Fruit fly (Drosophila melanogaster) whole organism, pupa: ENCODE measurements around the gene Ubc6.
A peak's percentile ranks its signal among the peaks of the same experiment; 100 is the strongest.

Source experiments
- CG10348 ChIP-seq: fragments of 200-800 bp; sonication (Bioruptor generic); IDR thresholded peaks from 2 replicates; pipeline ENCODE4 v1.3.6; 2022; ENCODE audit warnings: missing biosample characterization, missing genetic modification characterization
- CG12605 ChIP-seq: fragments of 200-800 bp; sonication (Bioruptor generic); IDR thresholded peaks from 2 replicates; pipeline ENCODE4 v1.3.6; 2022; ENCODE audit warnings: missing biosample characterization, missing genetic modification characterization
- CG13204 ChIP-seq: fragments of 200-800 bp; sonication (Bioruptor generic); optimal IDR thresholded peaks from 2 replicates; lab custom pipeline; 2018; ENCODE audit warnings: missing biosample characterization, mild to moderate bottlenecking, missing genetic modification characterization, moderate library complexity
- CG14655 ChIP-seq: fragments of 200-800 bp; sonication (Bioruptor generic); optimal IDR thresholded peaks from 3 replicates; lab custom pipeline; 2017; ENCODE audit warnings: mild to moderate bottlenecking, missing biosample characterization, missing genetic modification reagents, missing genetic modification characterization
- CG15710 ChIP-seq: fragments of 200-800 bp; sonication (Bioruptor generic); optimal IDR thresholded peaks from 2 replicates; lab custom pipeline; 2018; ENCODE audit warnings: missing biosample characterization, mild to moderate bottlenecking, missing genetic modification characterization, moderate library complexity
- CG17806 ChIP-seq: fragments of 200-800 bp; sonication (Bioruptor generic); optimal IDR thresholded peaks from 2 replicates; lab custom pipeline; 2018; ENCODE audit warnings: missing biosample characterization, mild to moderate bottlenecking, missing genetic modification characterization, moderate library complexity
- CG32121 ChIP-seq: fragments of 200-800 bp; sonication (Bioruptor generic); IDR thresholded peaks from 2 replicates; pipeline ENCODE4 v1.3.6; 2022; ENCODE audit warnings: missing biosample characterization, missing genetic modification characterization
- CG34367 ChIP-seq: fragments of 200-800 bp; sonication (Bioruptor generic); optimal IDR thresholded peaks from 2 replicates; lab custom pipeline; 2018; ENCODE audit warnings: missing biosample characterization, mild to moderate bottlenecking, missing genetic modification characterization
- CG4496 ChIP-seq: fragments of 200-800 bp; sonication (Bioruptor generic); IDR thresholded peaks from 3 replicates; pipeline ENCODE4 v1.3.6; 2022; ENCODE audit warnings: missing biosample characterization, missing genetic modification characterization
- CG8159 ChIP-seq: fragments of 200-800 bp; sonication (Bioruptor generic); optimal IDR thresholded peaks from 3 replicates; lab custom pipeline; 2018; ENCODE audit warnings: missing biosample characterization, mild to moderate bottlenecking, missing genetic modification characterization, moderate library complexity
- CG8301 ChIP-seq: fragments of 200-800 bp; sonication (Bioruptor generic); optimal IDR thresholded peaks from 2 replicates; lab custom pipeline; 2018; ENCODE audit warnings: missing biosample characterization, mild to moderate bottlenecking, missing genetic modification characterization
- CG9948 ChIP-seq: fragments of 200-800 bp; sonication (Bioruptor generic); optimal IDR thresholded peaks from 2 replicates; lab custom pipeline; 2018; ENCODE audit warnings: missing biosample characterization, mild to moderate bottlenecking, missing genetic modification characterization, moderate library complexity
- D1 ChIP-seq: fragments of 200-800 bp; sonication (Bioruptor generic); optimal IDR thresholded peaks from 2 replicates; lab custom pipeline; 2018; ENCODE audit warnings: missing biosample characterization, mild to moderate bottlenecking, missing genetic modification characterization, moderate library complexity
- EcR ChIP-seq: fragments of 200-800 bp; sonication (Bioruptor generic); optimal IDR thresholded peaks from 3 replicates; lab custom pipeline; 2019; ENCODE audit warnings: missing biosample characterization, missing genetic modification characterization, mild to moderate bottlenecking, moderate library complexity, missing genetic modification reagents
- Ets98B ChIP-seq: fragments of 200-800 bp; sonication (Bioruptor generic); IDR thresholded peaks from 2 replicates; pipeline ENCODE4 v1.3.6; 2022; ENCODE audit warnings: missing biosample characterization, missing genetic modification characterization
- Pif1A ChIP-seq: fragments of 200-800 bp; sonication (Bioruptor generic); optimal IDR thresholded peaks from 3 replicates; lab custom pipeline; 2016; ENCODE audit warnings: missing biosample characterization, missing genetic modification characterization
- Pif1B ChIP-seq: fragments of 200-800 bp; sonication (Bioruptor generic); optimal IDR thresholded peaks from 3 replicates; lab custom pipeline; 2016; ENCODE audit warnings: missing biosample characterization, missing genetic modification characterization
- Snoo ChIP-seq: fragments of 200-800 bp; sonication (Bioruptor generic); optimal IDR thresholded peaks from 3 replicates; lab custom pipeline; 2017; ENCODE audit warnings: missing biosample characterization, mild to moderate bottlenecking, missing genetic modification characterization, inconsistent platforms
- fd96Ca ChIP-seq: fragments of 200-800 bp; sonication (Bioruptor generic); IDR thresholded peaks from 3 replicates; pipeline ENCODE4 v1.3.6; 2022; ENCODE audit warnings: missing biosample characterization, missing genetic modification characterization
- gl ChIP-seq: fragments of 200-800 bp; sonication (Bioruptor generic); optimal IDR thresholded peaks from 2 replicates; lab custom pipeline; 2018; ENCODE audit warnings: missing biosample characterization, mild to moderate bottlenecking, missing genetic modification characterization
- rn ChIP-seq: fragments of 200-800 bp; sonication (Bioruptor generic); IDR thresholded peaks from 2 replicates; pipeline ENCODE4 v1.3.6; 2022; ENCODE audit warnings: missing biosample characterization, missing genetic modification characterization

Gene Ubc6

dm6 chr3R:4962689-4963088 lies 10.2 kb upstream of the Ubc6 start:
- TF ChIP-seq CG8301 (no peak), fd96Ca (GFP tag; lab: Robert Waterston, UW) (no peak), Snoo (tag; lab: Kevin White, UChicago) (no peak), D1 (tag; lab: Kevin White, UChicago) (peak; percentile 56)

- TF ChIP-seq CG14655 (GFP tag; lab: Kevin White, UChicago) = no peak
- TF ChIP-seq CG34367 = no peak
- TF ChIP-seq CG8159 (tag; lab: Kevin White, UChicago) = no peak
- TF ChIP-seq CG15710 = no peak
- TF ChIP-seq Pif1A (GFP tag; lab: Kevin White, UChicago) = no peak
- no peak for TF ChIP-seq CG10348 (GFP tag; lab: Robert Waterston, UW)
- TF ChIP-seq CG13204 (GFP tag; lab: Kevin White, UChicago) = no peak
- no peak for TF ChIP-seq Pif1B (GFP tag; lab: Kevin White, UChicago)
Observed at dm6 chr3R:4961946-4962345, 9.5 kb upstream of the Ubc6 start.

dm6 chr3R:4960898-4961819 lies 8.7 kb upstream of the Ubc6 start, which contains the start of gene Jhbp2:
TSS of gene Jhbp2 (minus strand) at chr3R:4961351.
- peak; percentile 50 for TF ChIP-seq Pif1A (GFP tag; lab: Kevin White, UChicago)
- TF ChIP-seq CG34367 = peak; percentile 20
- TF ChIP-seq Pif1B (GFP tag; lab: Kevin White, UChicago) = peak; percentile 35
- TF ChIP-seq CG9948 = no peak
- no peak for TF ChIP-seq CG32121
- 0 out of 3 replicates have a peak, but pooled peaks have one; percentile 32 for TF ChIP-seq CG4496 (GFP tag; lab: Robert Waterston, UW)
- TF ChIP-seq CG8301 = peak; percentile 28
- TF ChIP-seq D1 (tag; lab: Kevin White, UChicago) = no peak
- TF ChIP-seq Ets98B (GFP tag; lab: Robert Waterston, UW) = no peak
- peak; percentile 43 for TF ChIP-seq EcR (GFP tag; lab: Kevin White, UChicago)
- no peak for TF ChIP-seq rn (GFP tag; lab: Robert Waterston, UW)
- TF ChIP-seq Snoo (tag; lab: Kevin White, UChicago) = peak; percentile 60
- TF ChIP-seq gl (tag; lab: Kevin White, UChicago) = no peak
- no peak for TF ChIP-seq CG10348 (GFP tag; lab: Robert Waterston, UW)
- no peak for TF ChIP-seq CG12605 (GFP tag; lab: Robert Waterston, UW)
- peak; percentile 34 for TF ChIP-seq CG15710
- TF ChIP-seq CG8159 (tag; lab: Kevin White, UChicago) = peak; percentile 44
- no peak for TF ChIP-seq fd96Ca (GFP tag; lab: Robert Waterston, UW)
- peak; percentile 37 for TF ChIP-seq CG17806
- no peak for TF ChIP-seq CG13204 (GFP tag; lab: Kevin White, UChicago)
- peak; percentile 8 for TF ChIP-seq CG14655 (GFP tag; lab: Kevin White, UChicago)
- TF ChIP-seq, all 21 proteins: peak for 11

- TF ChIP-seq CG14655 (GFP tag; lab: Kevin White, UChicago) (no peak), EcR (GFP tag; lab: Kevin White, UChicago) (peak; percentile 73)
- TF ChIP-seq, all 21 proteins: peak for 1
Observed at dm6 chr3R:4960107-4960506, 7.6 kb upstream of the Ubc6 start.

dm6 chr3R:4957812-4958211 lies 5.3 kb upstream of the Ubc6 start:
- TF ChIP-seq gl (tag; lab: Kevin White, UChicago) (no peak), CG12605 (GFP tag; lab: Robert Waterston, UW) (0 out of 2 replicates have a peak, but pooled peaks have one; percentile 30), CG32121 (peak; percentile 64), rn (GFP tag; lab: Robert Waterston, UW) (peak; percentile 22; the same call in 1 of the 2 replicates), CG14655 (GFP tag; lab: Kevin White, UChicago) (peak; percentile 73), CG10348 (GFP tag; lab: Robert Waterston, UW) (0 out of 2 replicates have a peak, but pooled peaks have one; percentile 30), Ets98B (GFP tag; lab: Robert Waterston, UW) (peak; percentile 58), CG8301 (peak; percentile 72), CG4496 (GFP tag; lab: Robert Waterston, UW) (peak; percentile 55; the same call in 2 of the 3 replicates), fd96Ca (GFP tag; lab: Robert Waterston, UW) (peak; percentile 55; the same call in 2 of the 3 replicates), CG9948 (no peak), Pif1A (GFP tag; lab: Kevin White, UChicago) (no peak)

dm6 chr3R:4955152-4955551 lies 2.7 kb upstream of the Ubc6 start, which contains the start of gene Jhbp3:
TSS of gene Jhbp3 (minus strand) at chr3R:4955252.
- no peak for TF ChIP-seq D1 (tag; lab: Kevin White, UChicago)
- TF ChIP-seq CG9948 = no peak
- TF ChIP-seq CG14655 (GFP tag; lab: Kevin White, UChicago) = no peak
- no peak for TF ChIP-seq Pif1B (GFP tag; lab: Kevin White, UChicago)
- TF ChIP-seq Ets98B (GFP tag; lab: Robert Waterston, UW) = no peak
- no peak for TF ChIP-seq EcR (GFP tag; lab: Kevin White, UChicago)
- no peak for TF ChIP-seq CG12605 (GFP tag; lab: Robert Waterston, UW)
- no peak for TF ChIP-seq CG4496 (GFP tag; lab: Robert Waterston, UW)
- TF ChIP-seq CG8301 = no peak
- TF ChIP-seq CG15710 = no peak
- no peak for TF ChIP-seq CG17806
- no peak for TF ChIP-seq fd96Ca (GFP tag; lab: Robert Waterston, UW)
- TF ChIP-seq CG32121 = no peak
- no peak for TF ChIP-seq CG8159 (tag; lab: Kevin White, UChicago)
